Fruit fly (Drosophila melanogaster) S2 (cell line): ENCODE results near the gene CG3168.

Experiments used
- CG8478 ChIP-seq: fragments of >200 bp; optimal IDR thresholded peaks from 2 replicates; lab custom pipeline; 2018
- CTCF ChIP-seq, 2 experiments: fragments of >200 bp; optimal IDR thresholded peaks; 2 replicates each; lab custom pipeline; 2018

DNA sequence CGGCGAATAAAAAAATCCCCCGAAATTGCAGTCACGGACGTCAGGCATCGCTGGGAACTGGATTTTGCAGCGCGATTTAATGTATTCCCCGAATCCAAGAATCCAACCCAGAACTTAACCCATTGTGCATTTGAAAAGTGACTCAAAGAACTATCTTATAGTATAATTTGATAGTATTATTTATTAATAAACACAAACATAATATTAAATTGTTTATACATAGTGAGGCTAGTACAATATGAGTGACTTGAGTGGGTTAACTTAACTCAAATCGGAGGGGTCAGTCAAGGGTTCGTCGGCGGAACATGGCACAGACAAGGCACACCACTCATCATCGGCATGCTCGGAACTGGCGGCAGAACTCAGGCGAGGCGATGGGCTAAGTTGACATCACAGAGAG is 6.4 kb upstream of the CG3168 start:
- TF ChIP-seq CTCF (optimal IDR thresholded peaks at IDR 0.05; lab: Kevin White, UChicago) (no peak), CG8478 (lab: Kevin White, UChicago) (no peak)
